Worm (Caenorhabditis elegans): Measurements from ENCODE around the gene C11H1.5.

The C11H1.5 gene

ce11 chrX:14303078-14303477 lies at the start of gene C11H1.5:
Gene C11H1.5 (minus strand): TSS chrX:14303178.
- TF ChIP-seq unc-62 (GFP tag; optimal IDR thresholded peaks at IDR 0.05 in 1 of 2) (peak in 1 of 2 experiments; percentile 37), unc-62 (tag; optimal IDR thresholded peaks at IDR 0.05) (no peak), hlh-11 (tag; optimal IDR thresholded peaks at IDR 0.05) (no peak)

ce11 chrX:14349690-14350168 lies 46.8 kb upstream of the C11H1.5 start, which contains the start of gene wdr-5.2:
Gene wdr-5.2 (plus strand): TSS chrX:14350118.
- TF ChIP-seq hlh-30 (tag; optimal IDR thresholded peaks at IDR 0.05; ENCODE audit: insufficient read depth) (peak; percentile 46), set-16 (GFP tag; IDR thresholded peaks at IDR 0.05) (no peak), lim-7 (GFP tag; IDR thresholded peaks at IDR 0.05) (no peak), dmd-6 (GFP tag; IDR thresholded peaks at IDR 0.05) (no peak), ztf-11 (tag; optimal IDR thresholded peaks at IDR 0.05) (no peak), madf-5 (GFP tag; IDR thresholded peaks at IDR 0.05) (no peak), zfp-3 (GFP tag; conservative IDR thresholded peaks at IDR 0.05) (no peak), rbr-2 (tag; optimal IDR thresholded peaks at IDR 0.05) (no peak), dve-1 (tag; optimal IDR thresholded peaks at IDR 0.05; ENCODE audit: insufficient read depth) (peak; percentile 32), zfp-2 (tag; optimal IDR thresholded peaks at IDR 0.05) (no peak), hlh-11 (tag; optimal IDR thresholded peaks at IDR 0.05) (no peak), F26F4.8 (GFP tag; conservative IDR thresholded peaks at IDR 0.05) (no peak), daf-12 (tag; optimal IDR thresholded peaks at IDR 0.05) (no peak), nhr-41 (GFP tag; IDR thresholded peaks at IDR 0.05) (no peak), egl-43 (GFP tag; IDR thresholded peaks at IDR 0.05) (no peak), daf-8 (GFP tag; IDR thresholded peaks at IDR 0.05) (no peak), egl-27 (tag; optimal IDR thresholded peaks at IDR 0.05) (no peak), dpl-1 (GFP tag; optimal IDR thresholded peaks at IDR 0.05) (no peak), mxl-3 (GFP tag; optimal IDR thresholded peaks at IDR 0.05) (no peak), unc-130 (GFP tag; optimal IDR thresholded peaks at IDR 0.05) (no peak), dmd-8 (GFP tag; IDR thresholded peaks at IDR 0.05) (no peak), fos-1 (tag; optimal IDR thresholded peaks at IDR 0.05) (no peak), gei-8 (GFP tag; optimal IDR thresholded peaks at IDR 0.05) (no peak), ceh-82 (tag; optimal IDR thresholded peaks at IDR 0.05) (no peak), ceh-62 (tag; optimal IDR thresholded peaks at IDR 0.05) (no peak), aha-1 (tag) (peak; percentile 8), pqm-1 (tag; optimal IDR thresholded peaks at IDR 0.05) (no peak), nhr-10 (tag; optimal IDR thresholded peaks at IDR 0.05) (no peak), sdz-12 (GFP tag; optimal IDR thresholded peaks at IDR 0.05) (no peak), ctbp-1 (GFP tag; IDR thresholded peaks at IDR 0.05) (no peak), php-3 (GFP tag; IDR thresholded peaks at IDR 0.05) (no peak), mep-1 (tag; optimal IDR thresholded peaks at IDR 0.05) (peak; percentile 54)

- TF ChIP-seq arid-1 (GFP tag; conservative IDR thresholded peaks at IDR 0.05) (no peak), set-16 (GFP tag; IDR thresholded peaks at IDR 0.05) (no peak), Y105C5A.15 (GFP tag; IDR thresholded peaks at IDR 0.05) (no peak), hmg-1.1 (GFP tag; IDR thresholded peaks at IDR 0.05) (no peak), nhr-77 (tag; optimal IDR thresholded peaks at IDR 0.05) (no peak), mep-1 (tag; optimal IDR thresholded peaks at IDR 0.05) (no peak), fkh-10 (GFP tag; optimal IDR thresholded peaks at IDR 0.05) (no peak), zfp-2 (tag; optimal IDR thresholded peaks at IDR 0.05) (no peak), unc-130 (GFP tag; optimal IDR thresholded peaks at IDR 0.05) (no peak), F49E8.2 (tag; optimal IDR thresholded peaks at IDR 0.05; ENCODE audit: borderline replicate concordance) (no peak), vab-7 (GFP tag; IDR thresholded peaks at IDR 0.05) (no peak)
Observed at ce11 chrX:14347573-14347972, 44.6 kb upstream of the C11H1.5 start, which contains the start of gene K04G11.3. Gene K04G11.3 (minus strand): TSS chrX:14347673.
